Worm (Caenorhabditis elegans) whole organism, early embryonic: Measurements from ENCODE around the gene B0281.5.

Experiments
- B0310.2 ChIP-seq: sonication (generic microtip); optimal IDR thresholded peaks from 2 replicates; lab custom pipeline; 2016; ENCODE audit warnings: mild to moderate bottlenecking, missing genetic modification characterization, missing compliant biosample characterization
- F13C5.2 ChIP-seq: sonication (generic microtip); optimal IDR thresholded peaks from 2 replicates; lab custom pipeline; 2017; ENCODE audit warnings: mild to moderate bottlenecking, missing genetic modification characterization, inconsistent platforms, missing compliant biosample characterization
- aly-1 ChIP-seq: sonication (generic microtip); optimal IDR thresholded peaks from 2 replicates; lab custom pipeline; 2016; ENCODE audit warnings: missing genetic modification characterization, missing compliant biosample characterization
- ama-1 ChIP-seq: fragments of 150-350 bp; optimal IDR thresholded peaks from 2 replicates; lab custom pipeline; 2014
- ceh-13 ChIP-seq: fragments of 200-800 bp; sonication (Bioruptor generic); optimal IDR thresholded peaks from 2 replicates; lab custom pipeline; 2018; ENCODE audit warnings: mild to moderate bottlenecking, missing genetic modification characterization, missing compliant biosample characterization
- ceh-36 ChIP-seq: sonication (generic microtip); optimal IDR thresholded peaks from 2 replicates; lab custom pipeline; 2016; ENCODE audit warnings: missing genetic modification characterization, inconsistent platforms, missing compliant biosample characterization
- ets-7 ChIP-seq: sonication (generic microtip); optimal IDR thresholded peaks from 2 replicates; lab custom pipeline; 2016; ENCODE audit warnings: missing genotype, missing genetic modification characterization, missing compliant biosample characterization
- flt-1 ChIP-seq: fragments of 200-800 bp; sonication (Bioruptor generic); IDR thresholded peaks from 2 replicates; pipeline ENCODE4 v1.3.6; 2022; ENCODE audit warnings: missing genetic modification characterization, missing compliant biosample characterization
- hmbx-1 ChIP-seq: sonication (generic microtip); optimal IDR thresholded peaks from 2 replicates; lab custom pipeline; 2016; ENCODE audit warnings: mild to moderate bottlenecking, missing genetic modification characterization, missing compliant biosample characterization
- hmg-4 ChIP-seq: fragments of 200-800 bp; sonication (Bioruptor generic); optimal IDR thresholded peaks from 2 replicates; lab custom pipeline; 2018; ENCODE audit warnings: mild to moderate bottlenecking, missing genetic modification characterization, missing compliant biosample characterization
- hnd-1 ChIP-seq: sonication (generic microtip); optimal IDR thresholded peaks from 2 replicates; lab custom pipeline; 2016; ENCODE audit warnings: missing genetic modification characterization, missing compliant biosample characterization
- pes-1 ChIP-seq: fragments of 200-800 bp; sonication (Bioruptor generic); IDR thresholded peaks from 2 replicates; pipeline ENCODE4 v1.3.6; 2022; ENCODE audit warnings: missing genetic modification reagents, missing genetic modification characterization, missing compliant biosample characterization
- scrt-1 ChIP-seq: fragments of 200-800 bp; sonication (Bioruptor generic); IDR thresholded peaks from 2 replicates; pipeline ENCODE4 v1.3.6; 2022; ENCODE audit warnings: missing genetic modification characterization, missing compliant biosample characterization
- sea-1 ChIP-seq: fragments of 200-800 bp; sonication (Bioruptor generic); conservative IDR thresholded peaks from 2 replicates; pipeline ENCODE4 v1.3.6; 2022; ENCODE audit warnings: missing genetic modification characterization, missing compliant biosample characterization
- tbx-11 ChIP-seq: fragments of 200-800 bp; sonication (Bioruptor generic); IDR thresholded peaks from 2 replicates; pipeline ENCODE4 v1.3.6; 2022; ENCODE audit warnings: missing genetic modification characterization, missing compliant biosample characterization
- tbx-37 ChIP-seq: fragments of 200-800 bp; sonication (Bioruptor generic); conservative IDR thresholded peaks from 2 replicates; pipeline ENCODE4 v1.3.6; 2022; ENCODE audit warnings: missing genetic modification reagents, missing genetic modification characterization, missing compliant biosample characterization
- tra-4 ChIP-seq: sonication (generic microtip); optimal IDR thresholded peaks from 2 replicates; lab custom pipeline; 2017; ENCODE audit warnings: missing genetic modification characterization, missing compliant biosample characterization

B0281.5 gene

ce11 chrII:2332220-2332619, 31.5 kb upstream of the B0281.5 start, which contains the start of gene F43C11.8:
TSS of gene F43C11.8 (plus strand) at chrII:2332520.
- TF ChIP-seq flt-1 (GFP tag; lab: Robert Waterston, UW) (no peak), ets-7 (tag; lab: Kevin White, UChicago) (no peak), pes-1 (GFP tag; lab: Robert Waterston, UW) (no peak), F13C5.2 (tag; lab: Kevin White, UChicago) (no peak), tbx-11 (GFP tag; lab: Robert Waterston, UW) (no peak), tra-4 (no peak), hmbx-1 (no peak), B0310.2 (tag; lab: Kevin White, UChicago) (no peak), ama-1 (lab: Kevin White, UChicago) (no peak), ceh-13 (GFP tag; lab: Kevin White, UChicago) (no peak), hnd-1 (tag; lab: Kevin White, UChicago) (no peak)

ce11 chrII:2330462-2330861, 29.7 kb upstream of the B0281.5 start:
- no peak for TF ChIP-seq B0310.2 (tag; lab: Kevin White, UChicago)
- TF ChIP-seq ceh-36 (tag; lab: Kevin White, UChicago), result no peak
- no peak for TF ChIP-seq scrt-1 (GFP tag; lab: Robert Waterston, UW)
- TF ChIP-seq hnd-1 (tag; lab: Kevin White, UChicago), result no peak
- no peak for TF ChIP-seq sea-1 (GFP tag; lab: Robert Waterston, UW)
- TF ChIP-seq tbx-37, result no peak

ce11 chrII:2328963-2329442, 28.2 kb upstream of the B0281.5 start, which contains the start of the genes ZK1240.8 and ZK1240.1:
TSS of gene ZK1240.8 (minus strand) at chrII:2329063.
TSS of gene ZK1240.1 (plus strand) at chrII:2329392.
- TF ChIP-seq aly-1 (tag; lab: Kevin White, UChicago), result no peak

DNA sequence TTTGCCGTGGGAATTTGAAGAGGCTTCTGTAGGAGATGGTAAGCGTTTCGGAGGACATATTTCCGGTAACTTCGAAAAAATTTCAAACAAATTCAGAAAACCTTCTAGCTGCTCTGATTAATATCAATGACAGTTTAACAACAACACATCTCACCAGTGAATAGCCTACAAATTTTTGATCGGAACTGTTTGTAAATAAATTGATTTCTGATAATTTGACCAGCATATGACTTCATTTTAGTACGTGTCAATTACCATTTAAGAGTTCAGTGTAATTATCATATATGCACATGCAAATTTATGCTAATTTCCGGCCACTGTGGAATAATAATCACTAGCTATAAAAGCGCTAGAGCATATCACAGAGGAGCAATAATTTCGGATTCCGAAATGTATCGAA, 24.2 kb upstream of the B0281.5 start, which contains the start of gene ZK1240.11:
ZK1240.11 (plus strand) TSS at position 301 of the 400 bp plus-strand sequence.
- TF ChIP-seq scrt-1 (GFP tag; lab: Robert Waterston, UW), result no peak
- TF ChIP-seq ets-7 (tag; lab: Kevin White, UChicago), result no peak
- TF ChIP-seq tbx-37, result no peak
- no peak for TF ChIP-seq hmbx-1

ce11 chrII:2322857-2323518, 22.2 kb upstream of the B0281.5 start, which contains the start of the genes ZK1240.6 and ZK1240.2:
TSS of gene ZK1240.6 (minus strand) at chrII:2322907.
TSS of gene ZK1240.2 (plus strand) at chrII:2323376.
- no peak for TF ChIP-seq aly-1 (tag; lab: Kevin White, UChicago)
- TF ChIP-seq tbx-37, result no peak
- TF ChIP-seq hmbx-1, result no peak
- no peak for TF ChIP-seq F13C5.2 (tag; lab: Kevin White, UChicago)
- TF ChIP-seq tra-4, result no peak
- no peak for TF ChIP-seq ceh-13 (GFP tag; lab: Kevin White, UChicago)
- TF ChIP-seq hnd-1 (tag; lab: Kevin White, UChicago), result no peak
- no peak for TF ChIP-seq ceh-36 (tag; lab: Kevin White, UChicago)
- no peak for TF ChIP-seq ama-1 (lab: Kevin White, UChicago)
- TF ChIP-seq tbx-11 (GFP tag; lab: Robert Waterston, UW), result no peak
- TF ChIP-seq sea-1 (GFP tag; lab: Robert Waterston, UW), result no peak
- TF ChIP-seq pes-1 (GFP tag; lab: Robert Waterston, UW), result no peak
- no peak for TF ChIP-seq flt-1 (GFP tag; lab: Robert Waterston, UW)
- no peak for TF ChIP-seq B0310.2 (tag; lab: Kevin White, UChicago)
- TF ChIP-seq scrt-1 (GFP tag; lab: Robert Waterston, UW), result no peak
- TF ChIP-seq ets-7 (tag; lab: Kevin White, UChicago), result no peak
- TF ChIP-seq hmg-4 (GFP tag; lab: Kevin White, UChicago), result no peak

- TF ChIP-seq sea-1 (GFP tag; lab: Robert Waterston, UW) (no peak), tra-4 (no peak), F13C5.2 (tag; lab: Kevin White, UChicago) (no peak), hnd-1 (tag; lab: Kevin White, UChicago) (no peak)
These were observed 19.3 kb upstream of the B0281.5 start, which contains the start of gene ZK1240.3 for ce11 chrII:2320097-2320496. TSS of gene ZK1240.3 (plus strand) at chrII:2320334.

DNA sequence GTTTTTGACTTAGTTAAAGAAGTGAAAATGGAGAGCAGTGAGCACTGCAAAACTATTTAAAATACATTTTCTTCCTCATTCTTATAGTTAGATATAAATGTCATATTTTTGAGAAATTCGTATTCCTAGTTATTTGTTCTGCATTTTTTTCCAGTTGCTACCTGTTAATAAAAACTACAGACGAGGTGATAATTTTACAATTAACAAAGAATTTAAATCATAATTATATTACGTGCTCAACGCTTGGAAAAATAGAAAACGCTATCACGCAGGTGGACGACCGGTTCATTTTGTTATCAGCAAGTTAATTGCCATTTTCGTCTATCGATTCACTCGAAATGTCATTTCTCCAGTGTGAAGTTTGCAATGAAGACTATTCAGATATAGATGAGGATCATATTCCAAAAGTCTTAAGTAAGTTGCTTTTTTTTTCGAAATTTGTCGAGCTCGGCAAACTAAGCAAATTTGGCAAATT, 17.2 kb upstream of the B0281.5 start, which contains the start of the genes ZK1240.5 and ZK1240.9:
ZK1240.5 (minus strand) TSS at position 51 of the 475 bp plus-strand sequence.
ZK1240.9 (plus strand) TSS at position 307 of the 475 bp plus-strand sequence.
- TF ChIP-seq hmbx-1 (no peak), hnd-1 (tag; lab: Kevin White, UChicago) (no peak), aly-1 (tag; lab: Kevin White, UChicago) (no peak), hmg-4 (GFP tag; lab: Kevin White, UChicago) (no peak), F13C5.2 (tag; lab: Kevin White, UChicago) (no peak), tbx-37 (no peak)

DNA sequence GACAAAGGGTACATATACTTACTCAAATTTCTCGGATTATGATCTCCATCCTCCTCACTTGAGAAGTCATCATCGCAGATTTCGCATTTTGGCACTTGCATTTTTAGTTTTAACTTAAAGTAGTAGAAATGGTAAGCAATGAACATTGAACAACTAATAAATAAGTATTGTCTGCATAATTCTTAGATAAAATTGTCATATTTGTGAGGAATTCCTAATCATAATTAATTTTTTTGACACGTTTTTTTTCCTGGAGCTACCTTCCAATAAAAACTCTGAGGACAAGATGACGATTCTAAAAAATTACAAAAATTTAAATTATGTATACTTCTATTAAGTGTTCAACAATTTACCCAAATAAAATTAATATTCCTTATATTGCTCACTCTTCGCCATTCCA, 12.0 kb upstream of the B0281.5 start, which contains the start of the genes trim-21 and B0281.1:
trim-21 (minus strand) TSS at position 101 of the 400 bp plus-strand sequence.
B0281.1 (plus strand) TSS at position 321 of the 400 bp plus-strand sequence.
- no peak for TF ChIP-seq B0310.2 (tag; lab: Kevin White, UChicago)
- no peak for TF ChIP-seq pes-1 (GFP tag; lab: Robert Waterston, UW)
- TF ChIP-seq hmg-4 (GFP tag; lab: Kevin White, UChicago), result no peak
- TF ChIP-seq F13C5.2 (tag; lab: Kevin White, UChicago), result no peak
- no peak for TF ChIP-seq tbx-37
- TF ChIP-seq ceh-13 (GFP tag; lab: Kevin White, UChicago), result no peak
- no peak for TF ChIP-seq hnd-1 (tag; lab: Kevin White, UChicago)
- TF ChIP-seq ceh-36 (tag; lab: Kevin White, UChicago), result no peak
- no peak for TF ChIP-seq flt-1 (GFP tag; lab: Robert Waterston, UW)
- no peak for TF ChIP-seq ama-1 (lab: Kevin White, UChicago)
- TF ChIP-seq tbx-11 (GFP tag; lab: Robert Waterston, UW), result no peak
- TF ChIP-seq tra-4, result no peak
- TF ChIP-seq sea-1 (GFP tag; lab: Robert Waterston, UW), result no peak
- TF ChIP-seq ets-7 (tag; lab: Kevin White, UChicago), result no peak
- no peak for TF ChIP-seq scrt-1 (GFP tag; lab: Robert Waterston, UW)
- TF ChIP-seq aly-1 (tag; lab: Kevin White, UChicago), result no peak
- TF ChIP-seq hmbx-1, result no peak
